Worm (Caenorhabditis elegans) whole organism, late embryonic: ENCODE data around the gene oac-59.
A peak's percentile ranks its signal among the peaks of the same experiment; 100 is the strongest.

ENCODE experiments used
- C08G9.2 ChIP-seq: sonication (generic microtip); optimal IDR thresholded peaks from 2 replicates; lab custom pipeline; 2016; ENCODE audit warnings: mild to moderate bottlenecking, missing genetic modification characterization, moderate library complexity, missing compliant biosample characterization
- C38D4.7 ChIP-seq: fragments of 200-800 bp; sonication (Bioruptor generic); optimal IDR thresholded peaks from 2 replicates; lab custom pipeline; 2018; ENCODE audit warnings: mild to moderate bottlenecking, missing genetic modification characterization, moderate library complexity, missing compliant biosample characterization
- K02D7.2 ChIP-seq: sonication (generic microtip); optimal IDR thresholded peaks from 2 replicates; lab custom pipeline; 2017; ENCODE audit warnings: mild to moderate bottlenecking, missing genetic modification characterization, missing compliant biosample characterization
- T23F11.4 ChIP-seq: fragments of 200-800 bp; sonication (Bioruptor generic); optimal IDR thresholded peaks from 2 replicates; lab custom pipeline; 2018; ENCODE audit warnings: mild to moderate bottlenecking, missing genetic modification characterization, missing compliant biosample characterization
- Y22D7AL.16 ChIP-seq: sonication (generic microtip); optimal IDR thresholded peaks from 2 replicates; lab custom pipeline; 2016; ENCODE audit warnings: missing genetic modification characterization, missing compliant biosample characterization
- ahr-1 ChIP-seq: sonication (generic microtip); optimal IDR thresholded peaks from 2 replicates; lab custom pipeline; 2016; ENCODE audit warnings: missing genetic modification characterization, missing compliant biosample characterization
- ceh-14 ChIP-seq: sonication (generic microtip); optimal IDR thresholded peaks from 2 replicates; lab custom pipeline; 2016; ENCODE audit warnings: missing genotype, missing genetic modification characterization, missing compliant biosample characterization
- ceh-19 ChIP-seq: fragments of 200-800 bp; sonication (Bioruptor generic); optimal IDR thresholded peaks from 2 replicates; lab custom pipeline; 2018; ENCODE audit warnings: mild to moderate bottlenecking, missing genetic modification characterization, missing compliant biosample characterization
- ceh-22 ChIP-seq: sonication (generic microtip); optimal IDR thresholded peaks from 2 replicates; lab custom pipeline; 2017; ENCODE audit warnings: missing biosample characterization, missing genetic modification characterization
- ceh-31 ChIP-seq: sonication (generic microtip); optimal IDR thresholded peaks from 2 replicates; lab custom pipeline; 2016; ENCODE audit warnings: missing genetic modification characterization, missing compliant biosample characterization
- ceh-34 ChIP-seq: sonication (generic microtip); optimal IDR thresholded peaks from 2 replicates; lab custom pipeline; 2016; ENCODE audit warnings: mild to moderate bottlenecking, missing genetic modification characterization, missing compliant biosample characterization
- ceh-45 ChIP-seq: fragments of 200-800 bp; sonication (Bioruptor generic); IDR thresholded peaks from 2 replicates; pipeline ENCODE4 v1.3.6; 2022; ENCODE audit warnings: missing genetic modification reagents, missing genetic modification characterization, missing compliant biosample characterization
- ceh-6 ChIP-seq: fragments of 200-800 bp; sonication (Bioruptor generic); optimal IDR thresholded peaks from 2 replicates; lab custom pipeline; 2018; ENCODE audit warnings: mild to moderate bottlenecking, missing genetic modification characterization, missing compliant biosample characterization
- dmd-4 ChIP-seq: sonication (generic microtip); optimal IDR thresholded peaks from 2 replicates; lab custom pipeline; 2016; ENCODE audit warnings: borderline replicate concordance, missing genetic modification characterization, missing compliant biosample characterization
- elt-2 ChIP-seq: sonication (generic microtip); optimal IDR thresholded peaks from 2 replicates; lab custom pipeline; 2016; ENCODE audit warnings: missing genetic modification reagents, missing genetic modification characterization, missing compliant biosample characterization
- ets-4 ChIP-seq: sonication (generic microtip); optimal IDR thresholded peaks from 2 replicates; lab custom pipeline; 2016; ENCODE audit warnings: missing genetic modification characterization, missing compliant biosample characterization
- eyg-1 ChIP-seq: sonication (generic microtip); optimal IDR thresholded peaks from 2 replicates; lab custom pipeline; 2016; ENCODE audit warnings: missing genotype, missing genetic modification characterization, missing compliant biosample characterization
- fax-1 ChIP-seq: sonication (generic microtip); optimal IDR thresholded peaks from 2 replicates; lab custom pipeline; 2016; ENCODE audit warnings: missing genotype, missing genetic modification characterization, missing compliant biosample characterization
- hlh-13 ChIP-seq: fragments of 200-800 bp; sonication (Bioruptor generic); optimal IDR thresholded peaks from 2 replicates; lab custom pipeline; 2018; ENCODE audit warnings: mild to moderate bottlenecking, missing genetic modification characterization, missing compliant biosample characterization
- hlh-30 ChIP-seq: sonication (generic microtip); optimal IDR thresholded peaks from 2 replicates; lab custom pipeline; 2017; ENCODE audit warnings: antibody characterized with exemption, missing genetic modification characterization, missing compliant biosample characterization; ENCODE audit not compliant: insufficient read depth
- hlh-8 ChIP-seq: sonication (generic microtip); optimal IDR thresholded peaks from 2 replicates; lab custom pipeline; 2016; ENCODE audit warnings: missing genotype, missing genetic modification characterization, missing compliant biosample characterization
- lim-6 ChIP-seq: sonication (generic microtip); optimal IDR thresholded peaks from 2 replicates; lab custom pipeline; 2016; ENCODE audit warnings: missing genetic modification characterization, missing compliant biosample characterization
- mec-3 ChIP-seq: sonication (generic microtip); optimal IDR thresholded peaks from 2 replicates; lab custom pipeline; 2016; ENCODE audit warnings: borderline replicate concordance, missing genetic modification characterization, missing compliant biosample characterization
- nfya-1 ChIP-seq: sonication (generic microtip); optimal IDR thresholded peaks from 2 replicates; lab custom pipeline; 2017; ENCODE audit warnings: missing genetic modification characterization, mild to moderate bottlenecking, missing compliant biosample characterization, antibody characterized with exemption, moderate library complexity
- nhr-11 ChIP-seq: fragments of 150-350 bp; optimal IDR thresholded peaks from 2 replicates; lab custom pipeline; 2014; ENCODE audit warnings: missing biosample characterization, missing genetic modification characterization
- pag-3 ChIP-seq: sonication (generic microtip); optimal IDR thresholded peaks from 2 replicates; lab custom pipeline; 2016; ENCODE audit warnings: missing compliant biosample characterization, missing genetic modification characterization, borderline replicate concordance
- pat-9 ChIP-seq: fragments of 200-800 bp; sonication (Bioruptor generic); optimal IDR thresholded peaks from 2 replicates; lab custom pipeline; 2018; ENCODE audit warnings: mild to moderate bottlenecking, missing genetic modification characterization, moderate library complexity, missing compliant biosample characterization
- pha-2 ChIP-seq: sonication (generic microtip); optimal IDR thresholded peaks from 2 replicates; lab custom pipeline; 2017; ENCODE audit warnings: mild to moderate bottlenecking, missing genetic modification characterization, missing compliant biosample characterization
- pha-4 ChIP-seq: fragments of 150-350 bp; optimal IDR thresholded peaks from 2 replicates; lab custom pipeline; 2018; ENCODE audit warnings: missing biosample characterization, missing genetic modification reagents, missing genetic modification characterization
- rnt-1 ChIP-seq: sonication (generic microtip); optimal IDR thresholded peaks from 2 replicates; lab custom pipeline; 2016; ENCODE audit warnings: missing genetic modification characterization, missing compliant biosample characterization
- tbx-2 ChIP-seq: sonication (generic microtip); optimal IDR thresholded peaks from 2 replicates; lab custom pipeline; 2016; ENCODE audit warnings: missing genetic modification characterization, missing compliant biosample characterization
- tbx-7 ChIP-seq: sonication (generic microtip); optimal IDR thresholded peaks from 2 replicates; lab custom pipeline; 2016; ENCODE audit warnings: missing genotype, missing genetic modification characterization, missing compliant biosample characterization
- unc-3 ChIP-seq, 2 experiments: fragments of 200-800 bp in 1 of 2; sonication (Bioruptor generic) in 1 of 2; sonication (generic microtip) in 1 of 2; conservative IDR thresholded peaks in 1 of 2; optimal IDR thresholded peaks in 1 of 2; 2 replicates each; pipeline versions ENCODE4 v1.3.6 to Lab custom; 2016 to 2022; ENCODE audit warnings: missing compliant biosample characterization in 2 of 2, missing genetic modification characterization in 2 of 2, missing genetic modification reagents in 1 of 2
- unc-42 ChIP-seq: sonication (generic microtip); optimal IDR thresholded peaks from 2 replicates; lab custom pipeline; 2016; ENCODE audit warnings: missing genotype, missing genetic modification characterization, missing compliant biosample characterization
- unc-86 ChIP-seq: sonication (generic microtip); optimal IDR thresholded peaks from 2 replicates; lab custom pipeline; 2016; ENCODE audit warnings: missing genetic modification characterization, missing compliant biosample characterization
- ztf-16 ChIP-seq: sonication (generic microtip); optimal IDR thresholded peaks from 2 replicates; lab custom pipeline; 2017; ENCODE audit warnings: missing genetic modification characterization, missing compliant biosample characterization

oac-59 gene

ce11 chrIV:12279340-12279739 is 21.7 kb downstream of the oac-59 start, which contains the start of gene ltah-1.1:
Gene ltah-1.1 (plus strand): TSS chrIV:12279622.
- peak; percentile 16 for TF ChIP-seq elt-2 (tag; lab: Kevin White, UChicago)
- TF ChIP-seq nhr-11 (tag; lab: Kevin White, UChicago), result no peak

- TF ChIP-seq ahr-1 (tag; lab: Kevin White, UChicago), result no peak
- no peak for TF ChIP-seq ceh-34 (tag; lab: Kevin White, UChicago)
- TF ChIP-seq hlh-30 (tag; lab: Kevin White, UChicago), result no peak
- TF ChIP-seq ceh-6, result no peak
- no peak for TF ChIP-seq ceh-45 (GFP tag; lab: Robert Waterston, UW)
- TF ChIP-seq tbx-2 (tag; lab: Kevin White, UChicago), result no peak
- TF ChIP-seq ceh-14 (tag; lab: Kevin White, UChicago), result no peak
- TF ChIP-seq dmd-4 (tag; lab: Kevin White, UChicago), result no peak
- TF ChIP-seq unc-42 (tag; lab: Kevin White, UChicago), result no peak
- TF ChIP-seq tbx-7 (tag; lab: Kevin White, UChicago), result no peak
- no peak for TF ChIP-seq pha-2 (tag; lab: Kevin White, UChicago)
- no peak for TF ChIP-seq hlh-8 (tag; lab: Kevin White, UChicago)
- TF ChIP-seq fax-1, result no peak
Observed at ce11 chrIV:12278507-12278906, 22.6 kb downstream of the oac-59 start, which contains the start of the genes tag-335 and vkmt-1. Gene tag-335 (minus strand): TSS chrIV:12278594. Gene vkmt-1 (plus strand): TSS chrIV:12278725.

- TF ChIP-seq C38D4.7 (GFP tag; lab: Kevin White, UChicago) (no peak), mec-3 (tag; lab: Kevin White, UChicago) (no peak), K02D7.2 (tag; lab: Kevin White, UChicago) (no peak), pat-9 (no peak), nfya-1 (tag; lab: Kevin White, UChicago) (no peak), hlh-30 (tag; lab: Kevin White, UChicago) (no peak), ets-4 (tag; lab: Kevin White, UChicago) (no peak)
Observed at ce11 chrIV:12275892-12276291, 25.2 kb downstream of the oac-59 start, which contains the start of gene vps-8. Gene vps-8 (minus strand): TSS chrIV:12275992.

- no peak for TF ChIP-seq ceh-19 (GFP tag; lab: Kevin White, UChicago)
Observed at ce11 chrIV:12274365-12274764, 26.7 kb downstream of the oac-59 start.

ce11 chrIV:12270392-12270791 is 30.7 kb downstream of the oac-59 start, which contains the start of gene C42C1.3:
Gene C42C1.3 (minus strand): TSS chrIV:12270492.
- TF ChIP-seq ceh-22 (tag; lab: Kevin White, UChicago) (no peak), eyg-1 (no peak), unc-3 (GFP tag; conservative IDR thresholded peaks at IDR 0.05; lab: Robert Waterston, UW) (no peak), unc-3 (tag; optimal IDR thresholded peaks at IDR 0.05; lab: Kevin White, UChicago) (no peak), ets-4 (tag; lab: Kevin White, UChicago) (no peak), tbx-2 (tag; lab: Kevin White, UChicago) (no peak), rnt-1 (tag; lab: Kevin White, UChicago) (no peak), unc-86 (no peak), pha-4 (tag; lab: Kevin White, UChicago) (no peak), C38D4.7 (GFP tag; lab: Kevin White, UChicago) (no peak), T23F11.4 (GFP tag; lab: Kevin White, UChicago) (no peak), C08G9.2 (tag; lab: Kevin White, UChicago) (no peak), ceh-31 (tag; lab: Kevin White, UChicago) (no peak), lim-6 (tag; lab: Kevin White, UChicago) (no peak), Y22D7AL.16 (tag; lab: Kevin White, UChicago) (no peak), hlh-30 (tag; lab: Kevin White, UChicago) (no peak), ztf-16 (tag; lab: Kevin White, UChicago) (no peak), hlh-13 (GFP tag; lab: Kevin White, UChicago) (no peak), dmd-4 (tag; lab: Kevin White, UChicago) (no peak), pag-3 (no peak)
- TF ChIP-seq, all 69 proteins: peak for 0
